Worm (Caenorhabditis elegans): ENCODE measurements around the gene srt-22.
A peak's percentile ranks its signal among the peaks of the same experiment; 100 is the strongest.

DNA sequence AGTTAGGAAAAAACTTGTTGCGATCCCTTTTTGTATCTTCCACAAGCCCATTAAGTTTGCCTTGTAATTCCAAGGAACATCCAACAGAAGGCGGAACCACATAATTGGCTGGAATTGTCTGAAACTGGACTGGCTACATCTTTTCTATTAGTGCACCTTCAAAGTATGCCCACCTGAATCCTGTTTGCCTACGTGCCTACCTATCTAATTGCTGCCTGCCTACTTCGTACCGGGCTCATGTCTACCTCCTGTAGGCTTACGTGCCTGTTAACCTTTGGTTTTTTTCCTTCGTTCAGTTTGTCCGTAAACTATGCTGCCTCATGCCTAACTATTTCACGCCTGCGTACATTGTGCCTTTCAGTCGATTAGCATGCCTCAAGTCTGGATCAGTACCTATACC is 21.7 kb upstream of the srt-22 start, which contains the start of gene wrt-7:
- no peak for TF ChIP-seq nhr-11 (tag; optimal IDR thresholded peaks at IDR 0.05)
- TF ChIP-seq unc-62 (GFP tag; optimal IDR thresholded peaks at IDR 0.05 in 1 of 2) = peak in 1 of 2 experiments; percentile 33
- TF ChIP-seq unc-62 (tag; optimal IDR thresholded peaks at IDR 0.05) = no peak
- TF ChIP-seq pha-4 (GFP tag; IDR thresholded peaks at IDR 0.05) = no peak
- TF ChIP-seq pha-4 (tag; optimal IDR thresholded peaks at IDR 0.05) = no peak
- no peak for TF ChIP-seq madf-5 (GFP tag; IDR thresholded peaks at IDR 0.05)
- TF ChIP-seq mdl-1 (tag; optimal IDR thresholded peaks at IDR 0.05) = no peak
- TF ChIP-seq nhr-42 (GFP tag; IDR thresholded peaks at IDR 0.05) = no peak
- TF ChIP-seq snpc-4 (tag; optimal IDR thresholded peaks at IDR 0.05) = no peak
- TF ChIP-seq zip-11 (GFP tag; IDR thresholded peaks at IDR 0.05) = no peak
- no peak for TF ChIP-seq vab-7 (GFP tag; IDR thresholded peaks at IDR 0.05)
